Worm (Caenorhabditis elegans): ENCODE measurements around the gene ZC250.4.

ce11 chrV:5765081-5765480, 47.9 kb downstream of the ZC250.4 start, which contains the start of gene pgph-2:
- TF ChIP-seq ama-1 (optimal IDR thresholded peaks at IDR 0.05) (no peak), ref-2 (tag; optimal IDR thresholded peaks at IDR 0.05) (no peak), sox-4 (tag; optimal IDR thresholded peaks at IDR 0.05) (no peak), fkh-10 (GFP tag; optimal IDR thresholded peaks at IDR 0.05) (no peak), T23F11.4 (GFP tag; optimal IDR thresholded peaks at IDR 0.05) (no peak), elt-2 (tag; optimal IDR thresholded peaks at IDR 0.05) (no peak), pax-1 (tag; optimal IDR thresholded peaks at IDR 0.05) (no peak), pros-1 (tag; optimal IDR thresholded peaks at IDR 0.05) (no peak), hlh-13 (GFP tag; optimal IDR thresholded peaks at IDR 0.05) (no peak), lin-11 (tag; optimal IDR thresholded peaks at IDR 0.05) (no peak)
